Fruit fly (Drosophila melanogaster): Measurements from ENCODE around the gene Pyroxd1.

Gene Pyroxd1

DNA sequence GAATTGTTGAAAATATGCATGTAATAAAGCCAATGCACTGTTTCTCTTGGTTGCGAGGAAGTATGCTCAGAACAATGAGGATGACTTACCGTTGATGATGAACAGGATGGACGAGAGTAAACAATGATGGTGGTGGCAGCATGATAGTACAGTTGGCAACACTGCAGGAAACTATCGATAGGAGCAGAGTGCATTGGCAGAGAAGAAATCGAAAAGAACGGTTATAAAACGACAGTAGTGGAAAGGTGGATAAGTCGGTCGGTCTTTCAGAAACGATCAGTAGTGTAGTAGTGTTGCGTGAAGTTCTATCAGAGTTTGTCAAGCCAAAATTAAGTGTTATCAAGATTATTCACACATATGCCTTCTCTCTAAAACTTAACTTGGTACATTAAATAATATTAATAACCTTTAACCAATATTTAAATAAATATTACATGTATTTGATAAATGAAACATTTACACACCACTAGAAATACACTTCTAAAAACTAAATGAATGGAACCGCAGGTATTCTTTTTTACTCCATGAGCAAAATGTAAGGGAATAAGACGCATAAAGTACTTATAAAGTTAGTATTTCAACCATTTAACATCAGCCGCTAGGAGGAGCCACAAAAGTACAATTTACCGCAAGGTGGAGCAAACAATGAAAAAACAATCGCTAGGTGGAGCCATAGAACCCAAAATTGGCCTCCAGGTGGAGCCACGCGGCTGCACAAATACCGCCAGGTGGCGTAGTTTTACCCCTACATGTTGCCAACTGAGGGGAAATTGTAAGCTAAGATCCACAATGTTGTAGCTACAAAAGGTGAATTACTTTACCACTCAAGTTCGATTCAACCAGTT lies 29.4 kb downstream of the Pyroxd1 start:
- TF ChIP-seq CG9705 (GFP tag; optimal IDR thresholded peaks at IDR 0.05) (peak; percentile 32), psq (GFP tag; optimal IDR thresholded peaks at IDR 0.05) (peak; percentile 62), woc (GFP tag; optimal IDR thresholded peaks at IDR 0.05) (peak; percentile 26), h (GFP tag; optimal IDR thresholded peaks at IDR 0.05) (peak; percentile 47), jim (GFP tag; optimal IDR thresholded peaks at IDR 0.05) (peak; percentile 33), Myc (optimal IDR thresholded peaks at IDR 0.05) (peak; percentile 98), br (GFP tag; optimal IDR thresholded peaks at IDR 0.05) (peak; percentile 67), Jra (GFP tag; optimal IDR thresholded peaks at IDR 0.05) (peak; percentile 34), sage (GFP tag; optimal IDR thresholded peaks at IDR 0.05) (no peak), sv (GFP tag; optimal IDR thresholded peaks at IDR 0.05) (peak; percentile 83), HLH106 (tag; optimal IDR thresholded peaks at IDR 0.05) (peak; percentile 65), Hr83 (GFP tag; optimal IDR thresholded peaks at IDR 0.05; ENCODE audit: poor library complexity, severe bottlenecking) (peak; percentile 88), OdsH (GFP tag; optimal IDR thresholded peaks at IDR 0.05) (peak; percentile 66), brk (GFP tag; optimal IDR thresholded peaks at IDR 0.05) (peak; percentile 12), ey (GFP tag; optimal IDR thresholded peaks at IDR 0.05) (peak; percentile 66), Hr78 (GFP tag; optimal IDR thresholded peaks at IDR 0.05) (no peak), fru (GFP tag; optimal IDR thresholded peaks at IDR 0.05) (peak; percentile 49), Dfd (GFP tag; optimal IDR thresholded peaks at IDR 0.05) (no peak), dmrt93B (GFP tag; optimal IDR thresholded peaks at IDR 0.05) (peak; percentile 31), CG32264 (GFP tag; optimal IDR thresholded peaks at IDR 0.05) (no peak), Dif (GFP tag; optimal IDR thresholded peaks at IDR 0.05; ENCODE audit: partially characterized antibody) (no peak), Hnf4 (GFP tag; optimal IDR thresholded peaks at IDR 0.05) (peak; percentile 68), pan (optimal IDR thresholded peaks at IDR 0.05) (no peak), foxo (GFP tag; optimal IDR thresholded peaks at IDR 0.05) (peak in 1 of 2 experiments; percentile 83), tai (GFP tag; optimal IDR thresholded peaks at IDR 0.05) (peak; percentile 76), Sp1 (GFP tag; optimal IDR thresholded peaks at IDR 0.05) (peak; percentile 73), rgr (GFP tag; optimal IDR thresholded peaks at IDR 0.05) (peak; percentile 57)

DNA sequence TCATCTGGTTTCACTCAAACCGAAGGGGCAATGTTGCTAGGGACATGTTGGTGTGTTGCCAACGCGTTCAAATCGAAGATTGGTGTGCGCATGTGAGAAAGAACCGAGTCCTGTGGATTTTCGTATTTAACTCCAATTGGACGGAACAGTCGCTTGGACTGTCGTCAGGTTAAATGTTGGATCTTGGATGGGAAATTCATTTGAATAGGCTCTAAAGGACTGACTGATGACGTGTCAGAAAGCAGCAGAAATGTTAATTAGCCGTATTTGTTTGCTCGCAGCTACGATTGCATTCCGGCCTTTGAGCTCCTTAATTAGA lies 30.0 kb downstream of the Pyroxd1 start:
- TF ChIP-seq Jra (GFP tag; optimal IDR thresholded peaks at IDR 0.05) (no peak), Dif (GFP tag; optimal IDR thresholded peaks at IDR 0.05; ENCODE audit: partially characterized antibody) (no peak), Myc (optimal IDR thresholded peaks at IDR 0.05) (no peak), Hr83 (GFP tag; optimal IDR thresholded peaks at IDR 0.05; ENCODE audit: poor library complexity, severe bottlenecking) (no peak), pan (optimal IDR thresholded peaks at IDR 0.05) (no peak), HLH106 (tag; optimal IDR thresholded peaks at IDR 0.05) (no peak)

DNA sequence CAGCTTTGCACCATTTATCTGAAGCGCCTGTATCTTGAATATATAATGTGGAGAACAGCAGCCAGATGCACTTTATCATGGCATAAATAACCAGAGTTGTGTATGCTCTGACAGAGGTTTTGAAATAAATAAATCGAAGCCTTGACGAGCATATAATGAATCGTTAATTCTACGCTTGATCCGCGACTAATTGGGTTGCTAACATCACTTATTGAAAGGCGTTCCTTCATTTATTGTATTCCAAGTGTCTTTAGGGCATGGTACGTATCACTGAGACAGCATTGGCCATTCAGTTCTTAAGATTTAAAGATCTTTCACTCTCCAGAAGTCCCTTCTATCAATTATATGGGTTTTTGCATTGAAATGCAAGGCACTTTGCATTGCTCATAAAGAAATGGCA lies 43.6 kb downstream of the Pyroxd1 start, which contains the start of gene CG10651:
Gene CG10651 (minus strand): TSS at position 101 of the 400 bp plus-strand sequence.
- TF ChIP-seq br (GFP tag; optimal IDR thresholded peaks at IDR 0.05) (no peak), h (GFP tag; optimal IDR thresholded peaks at IDR 0.05) (no peak), rgr (GFP tag; optimal IDR thresholded peaks at IDR 0.05) (no peak), CG32264 (GFP tag; optimal IDR thresholded peaks at IDR 0.05) (no peak), tai (GFP tag; optimal IDR thresholded peaks at IDR 0.05) (no peak), Dfd (GFP tag; optimal IDR thresholded peaks at IDR 0.05) (no peak), usp (GFP tag; optimal IDR thresholded peaks at IDR 0.05) (no peak), GATAd (GFP tag; optimal IDR thresholded peaks at IDR 0.05) (no peak), pan (optimal IDR thresholded peaks at IDR 0.05) (no peak), lola (GFP tag; optimal IDR thresholded peaks at IDR 0.05) (no peak), jim (GFP tag; optimal IDR thresholded peaks at IDR 0.05) (no peak), Rel (GFP tag; optimal IDR thresholded peaks at IDR 0.05) (no peak), Rel (tag; optimal IDR thresholded peaks at IDR 0.05) (no peak), sage (GFP tag; optimal IDR thresholded peaks at IDR 0.05) (no peak), CG9705 (GFP tag; optimal IDR thresholded peaks at IDR 0.05) (no peak), brk (GFP tag; optimal IDR thresholded peaks at IDR 0.05) (no peak), Abd-B (GFP tag; optimal IDR thresholded peaks at IDR 0.05) (no peak)

Data from whole organism, wandering third instar larva.